Worm (Caenorhabditis elegans): Measurements from ENCODE around the gene srx-118.

DNA sequence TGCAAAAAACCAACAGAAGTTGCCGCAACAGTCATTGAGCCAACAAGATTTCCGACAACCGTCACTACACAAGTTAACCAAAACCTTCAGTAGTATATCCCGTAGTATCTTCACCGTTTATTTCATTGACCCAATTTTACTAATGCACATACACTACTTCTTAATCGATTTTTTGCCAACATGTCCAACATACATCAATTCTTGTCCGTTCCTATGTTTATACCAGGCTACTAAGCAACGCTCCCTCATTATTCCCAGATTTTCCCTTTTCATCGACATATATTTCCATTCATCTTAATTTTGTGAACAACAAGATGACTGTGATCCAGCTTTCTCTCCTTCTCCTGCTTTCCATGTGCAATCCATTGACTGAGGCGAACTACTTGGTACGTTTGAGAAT lies 40.2 kb downstream of the srx-118 start, which contains the start of gene F49C5.7:
- TF ChIP-seq tbx-37 (GFP tag; conservative IDR thresholded peaks at IDR 0.05) (no peak), ama-1 (optimal IDR thresholded peaks at IDR 0.05) (no peak)

All from whole organism, early embryonic.